Fruit fly (Drosophila melanogaster) whole organism, adult: ENCODE results near the gene HP1c.

Experiments
- CG11617 ChIP-seq: fragments of 200-800 bp; sonication (Bioruptor generic); optimal IDR thresholded peaks from 2 replicates; lab custom pipeline; 2017; ENCODE audit warnings: mild to moderate bottlenecking, missing biosample characterization, missing genetic modification reagents, missing genetic modification characterization
- CG5204 ChIP-seq: fragments of 200-800 bp; sonication (Bioruptor generic); optimal IDR thresholded peaks from 2 replicates; lab custom pipeline; 2016; ENCODE audit warnings: missing biosample characterization, missing genetic modification characterization
- Clk ChIP-seq: fragments of 200-800 bp; sonication (Bioruptor generic); optimal IDR thresholded peaks from 2 replicates; lab custom pipeline; 2017; ENCODE audit warnings: missing biosample characterization, missing genetic modification characterization
- Crg-1 ChIP-seq: fragments of 200-800 bp; sonication (Bioruptor generic); optimal IDR thresholded peaks from 2 replicates; lab custom pipeline; 2016; ENCODE audit warnings: missing biosample characterization, missing genetic modification characterization
- Hr96 ChIP-seq: fragments of 200-800 bp; sonication (Bioruptor generic); optimal IDR thresholded peaks from 2 replicates; lab custom pipeline; 2016; ENCODE audit warnings: missing biosample characterization, missing genetic modification characterization
- cic ChIP-seq: fragments of 200-800 bp; sonication (Bioruptor generic); optimal IDR thresholded peaks from 2 replicates; lab custom pipeline; 2017; ENCODE audit warnings: missing biosample characterization, mild to moderate bottlenecking, missing genetic modification characterization, moderate library complexity
- cnc ChIP-seq, 2 experiments: fragments of >200 bp; optimal IDR thresholded peaks; 2 replicates each; lab custom pipeline; 2017
- kay ChIP-seq: fragments of 200-800 bp; sonication (Bioruptor generic); peaks from one replicate; lab custom pipeline; 2016; ENCODE audit warnings: missing biosample characterization, missing genetic modification characterization, borderline replicate concordance
- ovo ChIP-seq: fragments of 200-800 bp; sonication (Bioruptor generic); optimal IDR thresholded peaks from 2 replicates; lab custom pipeline; 2016; ENCODE audit warnings: missing biosample characterization, missing genetic modification characterization
- pad ChIP-seq: fragments of 200-800 bp; sonication (Bioruptor generic); optimal IDR thresholded peaks from 3 replicates; lab custom pipeline; 2017; ENCODE audit warnings: missing biosample characterization, missing genetic modification characterization, mild to moderate bottlenecking, moderate library complexity, missing genetic modification reagents

- TF ChIP-seq Crg-1 (GFP tag; lab: Kevin White, UChicago) (no peak), Hr96 (GFP tag; lab: Kevin White, UChicago) (peak; percentile 24), CG11617 (GFP tag; lab: Kevin White, UChicago) (peak; percentile 42), cic (GFP tag; lab: Kevin White, UChicago) (no peak), pad (GFP tag; lab: Kevin White, UChicago) (no peak), cnc (optimal IDR thresholded peaks at IDR 0.05; lab: Kevin White, UChicago) (no peak), ovo (no peak), Clk (no peak), kay (GFP tag; lab: Kevin White, UChicago) (peak; percentile 74), CG5204 (GFP tag; lab: Kevin White, UChicago) (peak; percentile 37)
These were observed 8.7 kb downstream of the HP1c start for dm6 chr3R:22753895-22754774.
